Worm (Caenorhabditis elegans): ENCODE results near the gene npp-22.

npp-22 gene

ce11 chrV:11782809-11783440 is 49.7 kb upstream of the npp-22 start, which contains the start of gene F55A11.11 (continued):
- TF ChIP-seq lir-1 (GFP tag; conservative IDR thresholded peaks at IDR 0.05) (peak; percentile 61), F33H1.4 (GFP tag; IDR thresholded peaks at IDR 0.05) (peak; percentile 61), Y53F4B.3 (GFP tag; IDR thresholded peaks at IDR 0.05) (peak; percentile 89), F22D6.2 (tag; optimal IDR thresholded peaks at IDR 0.05) (peak; percentile 63), efl-1 (GFP tag; optimal IDR thresholded peaks at IDR 0.05) (peak; percentile 6), repo-1 (tag; optimal IDR thresholded peaks at IDR 0.05) (peak; percentile 94), ceh-91 (GFP tag; IDR thresholded peaks at IDR 0.05) (no peak), rcor-1 (GFP tag; IDR thresholded peaks at IDR 0.05) (peak; percentile 84), F52B5.7 (tag; optimal IDR thresholded peaks at IDR 0.05) (peak; percentile 98), mes-4 (tag; optimal IDR thresholded peaks at IDR 0.05) (peak; percentile 84), hlh-26 (GFP tag; conservative IDR thresholded peaks at IDR 0.05) (no peak), nhr-90 (tag; optimal IDR thresholded peaks at IDR 0.05) (peak; percentile 96), ceh-58 (GFP tag; IDR thresholded peaks at IDR 0.05) (0 out of 2 replicates have a peak, but pooled peaks have one; percentile 28), B0336.3 (GFP tag; IDR thresholded peaks at IDR 0.05) (peak; percentile 84), unc-130 (GFP tag; optimal IDR thresholded peaks at IDR 0.05) (peak; percentile 77), lin-54 (GFP tag; optimal IDR thresholded peaks at IDR 0.05) (peak; percentile 81), attf-6 (GFP tag; IDR thresholded peaks at IDR 0.05) (peak; percentile 77), hrde-1 (tag; optimal IDR thresholded peaks at IDR 0.05; ENCODE audit: borderline replicate concordance) (peak; percentile 92), hmg-1.2 (GFP tag; IDR thresholded peaks at IDR 0.05) (peak; percentile 83), ZK185.1 (tag; optimal IDR thresholded peaks at IDR 0.05; ENCODE audit: poor library complexity, severe bottlenecking) (peak; percentile 91), nhr-120 (GFP tag; IDR thresholded peaks at IDR 0.05) (no peak), ama-1 (optimal IDR thresholded peaks at IDR 0.05) (no peak), ama-1 (GFP tag; optimal IDR thresholded peaks at IDR 0.05) (peak; percentile 55 to 91), ztf-28 (GFP tag; IDR thresholded peaks at IDR 0.05) (peak; percentile 88), snpc-1.1 (tag; optimal IDR thresholded peaks at IDR 0.05; ENCODE audit: insufficient read depth) (peak; percentile 69), hlh-12 (tag; optimal IDR thresholded peaks at IDR 0.05) (peak; percentile 81), hsf-1 (GFP tag; IDR thresholded peaks at IDR 0.05) (peak; percentile 68), tbx-9 (tag; optimal IDR thresholded peaks at IDR 0.05; ENCODE audit: borderline replicate concordance) (peak; percentile 52), F23B12.7 (tag; optimal IDR thresholded peaks at IDR 0.05; ENCODE audit: insufficient read depth) (peak; percentile 73), attf-3 (GFP tag; conservative IDR thresholded peaks at IDR 0.05) (peak; percentile 75), madf-6 (GFP tag; IDR thresholded peaks at IDR 0.05) (peak; percentile 82), egl-44 (GFP tag; IDR thresholded peaks at IDR 0.05) (peak; percentile 96), madf-8 (GFP tag; conservative IDR thresholded peaks at IDR 0.05) (peak; percentile 37; the same call in 1 of the 2 replicates), somi-1 (GFP tag; optimal IDR thresholded peaks at IDR 0.05) (peak; percentile 88), nhr-27 (tag; optimal IDR thresholded peaks at IDR 0.05) (peak; percentile 31), cebp-2 (GFP tag; IDR thresholded peaks at IDR 0.05) (peak; percentile 92), tbp1 (GFP tag; optimal IDR thresholded peaks at IDR 0.05) (peak; percentile 100), pha-4 (tag; optimal IDR thresholded peaks at IDR 0.05) (no peak), F49E8.2 (tag; optimal IDR thresholded peaks at IDR 0.05; ENCODE audit: insufficient read depth) (peak; percentile 84), mel-28 (tag; optimal IDR thresholded peaks at IDR 0.05; ENCODE audit: borderline replicate concordance) (peak; percentile 57), ceh-40 (GFP tag; IDR thresholded peaks at IDR 0.05) (peak; percentile 78; the same call in 1 of the 2 replicates), F39B2.1 (GFP tag; IDR thresholded peaks at IDR 0.05) (no peak), gei-17 (GFP tag; optimal IDR thresholded peaks at IDR 0.05) (peak; percentile 46), zim-3 (tag; optimal IDR thresholded peaks at IDR 0.05) (peak; percentile 97), snpc-4 (GFP tag; optimal IDR thresholded peaks at IDR 0.05) (peak; percentile 82), snpc-4 (tag; optimal IDR thresholded peaks at IDR 0.05) (peak; percentile 25 to 83 (median 77)), Y53G8AR.9 (GFP tag; conservative IDR thresholded peaks at IDR 0.05) (peak; percentile 76), madf-3 (GFP tag; IDR thresholded peaks at IDR 0.05) (peak; percentile 86)

Data from whole organism, young adult.